Worm (Caenorhabditis elegans): Measurements from ENCODE around the gene gob-1.

Gene gob-1

DNA sequence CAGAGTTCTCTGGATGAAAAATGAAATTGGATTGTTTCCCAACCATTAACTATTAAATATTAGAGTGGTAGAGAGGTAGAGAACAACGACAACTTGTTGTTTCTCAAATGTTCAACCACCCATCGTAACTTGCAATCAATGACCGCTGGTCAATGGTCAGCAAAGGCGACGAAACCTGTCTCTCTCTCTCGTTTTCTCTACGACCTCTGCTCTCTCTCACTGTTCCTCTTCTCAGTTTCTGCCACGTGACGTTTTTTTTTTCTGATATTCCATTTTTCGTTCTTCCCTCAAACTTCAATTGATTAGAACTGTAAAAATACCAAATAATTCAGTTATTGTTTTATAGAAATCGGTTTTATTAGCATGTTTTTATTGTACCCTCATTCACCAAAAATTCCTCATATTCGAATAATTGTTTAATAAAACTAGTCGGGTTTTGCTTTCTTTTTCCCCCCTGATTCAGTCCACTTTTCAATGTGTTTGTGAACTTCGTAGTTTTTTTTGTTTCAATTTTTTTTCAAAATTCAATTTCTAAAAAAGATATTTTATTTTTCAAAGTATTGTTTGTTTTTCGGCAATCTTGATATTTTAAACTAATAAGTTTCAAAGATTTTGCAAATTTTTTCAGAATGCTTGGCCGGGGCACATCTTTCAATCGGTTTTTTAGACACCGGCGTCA lies 3.7 kb downstream of the gob-1 start, which contains the start of gene suox-1:
suox-1 (plus strand) TSS at position 629 of the 679 bp plus-strand sequence.
- no peak for TF ChIP-seq dao-5 (tag; optimal IDR thresholded peaks at IDR 0.05)
- TF ChIP-seq W03F9.2 (tag; optimal IDR thresholded peaks at IDR 0.05), result no peak
- no peak for TF ChIP-seq him-1 (tag; optimal IDR thresholded peaks at IDR 0.05)

DNA sequence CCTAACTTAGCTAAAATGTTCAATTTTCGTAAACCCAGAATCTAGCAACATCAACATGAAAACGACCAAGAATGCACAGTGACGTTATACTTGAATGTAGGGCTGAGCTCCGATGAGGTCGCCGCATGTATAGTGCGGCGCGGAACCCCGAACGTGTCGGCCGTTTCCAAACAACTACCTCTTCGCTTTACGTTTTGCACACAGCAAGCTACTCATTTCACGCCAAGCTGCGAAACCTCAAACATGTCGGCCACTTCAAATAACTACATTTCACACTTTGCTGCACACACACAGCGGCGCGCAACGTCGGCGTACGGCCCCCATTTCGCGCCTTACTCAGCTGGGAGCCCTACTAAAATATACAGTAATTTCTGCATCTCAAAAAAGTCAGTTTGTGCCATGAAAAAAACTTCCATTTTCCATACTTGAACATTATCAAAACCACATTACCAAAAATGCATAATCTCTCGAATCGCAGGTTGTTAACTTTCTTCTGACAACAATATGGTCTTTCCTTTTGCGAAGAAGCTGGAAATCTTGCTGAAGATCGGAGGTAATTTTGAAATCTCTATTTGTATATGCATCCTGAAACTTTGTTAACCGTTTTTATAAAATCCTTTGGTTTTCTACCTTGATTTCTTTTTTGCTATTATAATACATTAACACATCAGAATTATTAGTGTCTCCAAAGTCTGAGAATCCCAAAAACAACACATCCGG lies 9.2 kb downstream of the gob-1 start, which contains the start of gene H13N06.7:
H13N06.7 (plus strand) TSS at position 670 of the 720 bp plus-strand sequence.
- no peak for TF ChIP-seq W03F9.2 (tag; optimal IDR thresholded peaks at IDR 0.05)
- TF ChIP-seq him-1 (tag; optimal IDR thresholded peaks at IDR 0.05), result no peak
- TF ChIP-seq dao-5 (tag; optimal IDR thresholded peaks at IDR 0.05), result no peak

DNA sequence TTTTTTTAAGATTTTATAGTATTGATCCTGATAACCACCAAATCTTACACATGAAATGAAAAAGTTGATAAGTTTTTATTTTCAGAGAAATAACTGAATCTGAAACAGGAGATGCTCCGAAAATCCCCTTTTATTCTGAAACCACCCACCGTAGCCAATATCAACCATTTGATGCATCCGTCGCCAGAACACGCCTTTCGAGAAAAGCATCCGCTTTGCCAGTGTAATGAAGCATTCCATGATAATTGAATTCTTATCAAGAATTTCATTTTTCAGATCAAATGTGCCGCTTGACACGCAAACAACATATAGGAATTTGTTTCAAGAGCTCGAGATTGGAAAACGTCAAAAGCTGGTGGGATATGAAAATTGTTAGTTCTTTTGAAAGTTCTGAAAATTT lies 11.4 kb downstream of the gob-1 start, which contains the start of gene tbh-1:
tbh-1 (minus strand) TSS at position 101 of the 400 bp plus-strand sequence.
- TF ChIP-seq W03F9.2 (tag; optimal IDR thresholded peaks at IDR 0.05) (no peak), him-1 (tag; optimal IDR thresholded peaks at IDR 0.05) (no peak), dao-5 (tag; optimal IDR thresholded peaks at IDR 0.05) (no peak)

DNA sequence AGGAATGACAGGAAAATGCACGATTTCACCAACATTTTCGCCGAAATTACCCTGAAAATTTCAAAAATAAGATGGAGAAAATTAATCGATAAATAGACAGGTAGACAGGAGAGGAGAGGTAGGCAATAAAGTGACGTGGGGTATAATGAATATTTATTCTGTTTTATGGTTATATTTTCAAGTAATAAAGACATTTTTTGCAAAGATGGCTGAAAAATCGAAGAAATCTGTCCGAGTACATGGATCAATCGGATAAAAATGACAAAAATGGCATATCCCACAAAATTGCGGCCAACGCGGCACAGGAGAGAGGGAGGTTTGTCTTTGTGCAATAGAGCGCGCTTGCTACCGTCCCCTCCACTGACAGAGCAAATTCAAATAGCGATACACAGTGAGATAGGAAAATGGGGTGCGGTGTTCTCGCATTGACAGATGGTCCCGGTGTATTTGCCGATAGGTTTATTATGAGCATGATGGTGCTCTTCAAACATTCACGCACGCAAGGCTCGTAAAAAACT lies 14.5 kb downstream of the gob-1 start, which contains the start of gene zipt-7.2:
zipt-7.2 (minus strand) TSS at position 51 of the 518 bp plus-strand sequence.
- TF ChIP-seq W03F9.2 (tag; optimal IDR thresholded peaks at IDR 0.05) (no peak), him-1 (tag; optimal IDR thresholded peaks at IDR 0.05) (no peak), dao-5 (tag; optimal IDR thresholded peaks at IDR 0.05) (no peak)

DNA sequence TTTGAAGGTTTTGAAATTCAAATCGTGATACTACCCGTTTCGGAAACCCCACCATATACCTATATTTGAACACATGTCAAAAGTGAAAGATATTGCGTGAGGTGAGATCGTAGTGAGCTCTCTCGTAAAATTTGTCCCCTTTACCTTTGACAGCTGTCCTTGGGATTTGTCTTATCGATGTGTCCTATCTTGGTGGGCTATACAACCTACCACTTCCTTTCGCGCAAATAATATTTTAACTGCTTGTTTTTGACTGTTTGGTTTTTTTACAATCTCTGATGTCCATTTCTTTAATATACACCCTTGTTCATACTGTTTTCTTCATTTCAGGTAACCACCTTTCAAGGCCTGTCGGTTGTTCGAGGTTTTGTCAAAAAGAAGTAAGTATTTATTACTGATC lies 16.3 kb downstream of the gob-1 start, which contains the start of gene eat-20:
eat-20 (plus strand) TSS at position 331 of the 400 bp plus-strand sequence.
- no peak for TF ChIP-seq dao-5 (tag; optimal IDR thresholded peaks at IDR 0.05)

DNA sequence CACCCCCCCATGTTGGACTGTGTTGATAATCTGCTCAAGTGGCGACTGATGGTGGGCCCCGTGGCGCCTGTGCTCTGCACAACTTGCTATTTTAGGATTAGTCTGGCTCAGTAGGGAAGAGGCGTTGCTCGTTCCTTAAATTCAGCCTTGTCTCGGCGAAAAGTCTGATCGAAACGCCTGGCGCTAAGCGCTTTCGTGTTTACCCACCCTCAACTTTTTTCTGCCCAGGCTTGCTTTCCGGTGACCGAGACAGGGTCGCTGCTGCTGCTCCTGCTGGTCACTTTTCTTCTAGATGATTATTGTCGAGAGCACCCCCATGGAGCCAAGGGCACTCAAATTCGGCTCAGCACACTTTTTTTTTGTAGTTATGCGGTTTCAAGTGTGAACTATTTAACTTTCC lies 21.1 kb downstream of the gob-1 start:
- TF ChIP-seq him-1 (tag; optimal IDR thresholded peaks at IDR 0.05), result no peak
- no peak for TF ChIP-seq W03F9.2 (tag; optimal IDR thresholded peaks at IDR 0.05)
- TF ChIP-seq dao-5 (tag; optimal IDR thresholded peaks at IDR 0.05), result no peak

DNA sequence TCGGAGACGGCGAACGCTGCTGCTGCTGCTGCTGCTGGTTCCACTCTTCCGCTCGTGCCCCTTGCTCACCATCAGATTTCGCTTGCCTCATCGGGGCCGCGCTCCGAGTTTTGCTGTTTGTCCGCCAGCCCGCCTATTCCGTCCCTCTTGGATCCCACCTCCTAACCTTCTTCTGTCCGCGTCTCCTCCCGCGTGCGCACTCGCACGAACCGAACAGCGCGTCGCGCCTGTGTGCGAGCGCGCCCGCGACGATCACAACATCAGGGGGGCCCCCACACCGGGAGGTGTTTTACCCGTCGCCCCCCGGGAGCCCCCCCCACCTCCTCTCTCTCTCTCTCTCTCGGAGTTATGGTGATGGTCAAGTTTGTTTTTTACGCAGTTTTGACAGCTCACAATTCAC lies 22.4 kb downstream of the gob-1 start:
- no peak for TF ChIP-seq dao-5 (tag; optimal IDR thresholded peaks at IDR 0.05)
- TF ChIP-seq W03F9.2 (tag; optimal IDR thresholded peaks at IDR 0.05), result no peak
- TF ChIP-seq him-1 (tag; optimal IDR thresholded peaks at IDR 0.05), result no peak

DNA sequence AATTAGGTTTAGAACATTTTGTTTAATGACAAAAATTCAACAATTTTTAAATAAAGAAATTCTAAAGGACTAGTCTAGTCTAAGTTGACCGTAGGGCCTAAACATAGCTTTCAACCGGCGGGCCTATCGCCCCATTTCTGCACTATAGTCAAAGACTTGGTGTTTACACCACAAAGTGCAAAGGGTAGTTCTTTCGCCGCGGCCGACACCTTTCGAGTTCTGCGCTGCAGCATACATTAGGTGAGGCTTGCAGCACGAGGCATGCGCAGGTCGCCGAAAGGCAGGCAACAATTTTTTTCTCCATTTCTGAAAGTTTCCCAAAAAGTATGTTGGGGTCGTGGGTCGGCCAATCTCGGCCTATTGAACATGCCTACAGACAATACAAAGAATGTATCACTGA lies 35.1 kb downstream of the gob-1 start:
- TF ChIP-seq W03F9.2 (tag; optimal IDR thresholded peaks at IDR 0.05), result no peak
- TF ChIP-seq him-1 (tag; optimal IDR thresholded peaks at IDR 0.05), result no peak
- no peak for TF ChIP-seq dao-5 (tag; optimal IDR thresholded peaks at IDR 0.05)

DNA sequence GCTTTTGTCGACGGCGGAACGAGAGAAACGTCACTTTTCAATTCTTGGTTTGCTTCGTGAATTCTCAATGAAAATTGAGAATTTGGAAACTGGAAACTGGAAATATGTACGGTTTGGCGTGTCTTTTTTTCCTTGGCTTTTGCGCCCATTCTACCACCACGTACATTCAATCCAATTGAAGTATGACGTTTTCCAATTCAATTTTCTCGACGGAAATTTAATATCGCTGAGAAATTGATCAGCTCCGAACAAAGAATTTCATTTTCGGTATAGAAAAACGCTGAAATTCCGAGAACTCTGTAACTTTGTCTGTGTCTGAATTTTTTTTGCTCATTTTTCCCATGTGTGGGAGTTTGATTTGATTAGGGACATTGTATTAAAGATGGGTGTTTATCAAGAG lies 39.9 kb downstream of the gob-1 start:
- TF ChIP-seq W03F9.2 (tag; optimal IDR thresholded peaks at IDR 0.05), result no peak
- no peak for TF ChIP-seq dao-5 (tag; optimal IDR thresholded peaks at IDR 0.05)
- no peak for TF ChIP-seq him-1 (tag; optimal IDR thresholded peaks at IDR 0.05)

DNA sequence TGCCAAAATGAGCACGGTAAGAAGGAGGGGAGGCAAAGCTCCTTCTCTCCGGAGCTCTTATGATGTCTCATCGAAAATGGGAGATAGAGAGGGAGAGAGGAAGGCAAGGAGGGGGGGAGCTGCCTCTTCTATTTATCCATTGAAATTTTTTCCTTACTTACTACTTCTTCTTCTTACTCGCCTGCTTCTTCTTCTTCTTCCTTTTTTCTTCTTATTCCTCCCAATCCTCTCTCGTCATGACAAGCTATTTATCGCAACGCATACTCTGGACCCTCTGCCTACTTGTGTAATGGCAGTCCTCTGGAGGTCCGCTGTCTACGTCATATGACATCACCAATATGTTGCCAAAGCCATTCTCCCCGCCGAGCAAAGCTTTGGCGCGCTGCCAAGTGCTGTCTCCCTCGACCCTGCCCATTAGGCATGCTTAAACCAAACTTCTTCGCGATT lies 41.8 kb downstream of the gob-1 start:
- TF ChIP-seq W03F9.2 (tag; optimal IDR thresholded peaks at IDR 0.05) (no peak), dao-5 (tag; optimal IDR thresholded peaks at IDR 0.05) (no peak), him-1 (tag; optimal IDR thresholded peaks at IDR 0.05) (peak; percentile 72)

DNA sequence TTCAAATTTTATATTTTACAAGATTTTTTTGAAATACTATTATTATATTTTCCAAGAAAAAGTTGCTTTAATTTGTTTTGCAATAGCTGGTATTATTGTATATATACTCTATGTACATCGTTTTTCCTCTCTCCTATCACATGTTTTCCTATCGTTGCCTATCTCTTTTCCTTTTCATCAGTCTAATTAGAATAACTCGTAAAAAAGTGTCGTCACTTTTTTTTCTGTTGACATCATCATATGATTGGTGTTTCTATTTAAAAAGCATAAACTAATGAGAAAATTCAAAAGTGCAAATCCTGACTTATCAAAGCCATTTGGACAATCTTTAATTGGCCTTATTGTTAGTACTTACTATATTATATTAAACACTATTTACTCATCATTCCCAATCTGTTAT lies 42.6 kb downstream of the gob-1 start:
- TF ChIP-seq dao-5 (tag; optimal IDR thresholded peaks at IDR 0.05), result no peak
- no peak for TF ChIP-seq him-1 (tag; optimal IDR thresholded peaks at IDR 0.05)
- TF ChIP-seq W03F9.2 (tag; optimal IDR thresholded peaks at IDR 0.05), result no peak

DNA sequence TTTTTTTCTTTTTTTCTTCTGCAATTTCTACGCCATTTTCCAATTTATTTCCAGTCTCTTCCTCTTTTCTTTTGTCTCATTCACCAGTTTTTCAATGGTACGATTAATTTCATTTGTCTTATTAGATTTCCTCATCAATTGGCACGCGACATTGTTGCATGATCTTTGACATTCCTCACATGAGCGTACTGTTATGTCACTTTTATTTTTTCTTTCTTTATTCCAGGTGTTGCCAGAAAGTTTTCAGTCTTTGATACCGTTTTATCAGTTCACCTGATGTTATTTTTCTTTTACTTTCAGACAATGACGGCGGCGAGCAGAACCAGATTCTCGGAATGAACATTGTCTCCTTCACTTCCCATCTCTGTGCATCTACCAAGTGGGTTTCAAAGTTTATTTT lies 44.0 kb downstream of the gob-1 start, which contains the start of the genes olrn-1 and C02C6.14:
olrn-1 (plus strand) TSS at position 301 of the 400 bp plus-strand sequence.
C02C6.14 (plus strand) TSS at position 304 of the 400 bp plus-strand sequence.
- TF ChIP-seq W03F9.2 (tag; optimal IDR thresholded peaks at IDR 0.05), result no peak
- TF ChIP-seq dao-5 (tag; optimal IDR thresholded peaks at IDR 0.05), result no peak
- TF ChIP-seq him-1 (tag; optimal IDR thresholded peaks at IDR 0.05), result no peak

DNA sequence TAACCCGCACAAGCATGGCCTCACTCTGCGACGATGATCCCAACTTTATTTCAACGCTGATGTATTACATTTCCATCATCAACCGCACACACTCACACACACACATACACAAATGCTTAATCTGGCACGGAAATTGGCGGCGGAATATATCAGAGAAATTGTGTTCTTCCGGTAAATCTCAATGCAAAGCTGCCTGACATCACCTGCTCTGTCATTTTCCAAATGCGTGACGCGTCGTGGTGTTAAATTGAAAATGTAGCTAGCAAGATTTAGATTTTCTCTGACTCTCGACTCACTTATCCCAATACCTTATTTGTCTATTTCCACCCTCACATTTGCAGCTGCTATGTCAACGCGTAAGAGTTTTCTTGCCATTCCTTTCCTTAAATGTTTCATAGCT lies 45.9 kb downstream of the gob-1 start:
- no peak for TF ChIP-seq him-1 (tag; optimal IDR thresholded peaks at IDR 0.05)
- no peak for TF ChIP-seq dao-5 (tag; optimal IDR thresholded peaks at IDR 0.05)

DNA sequence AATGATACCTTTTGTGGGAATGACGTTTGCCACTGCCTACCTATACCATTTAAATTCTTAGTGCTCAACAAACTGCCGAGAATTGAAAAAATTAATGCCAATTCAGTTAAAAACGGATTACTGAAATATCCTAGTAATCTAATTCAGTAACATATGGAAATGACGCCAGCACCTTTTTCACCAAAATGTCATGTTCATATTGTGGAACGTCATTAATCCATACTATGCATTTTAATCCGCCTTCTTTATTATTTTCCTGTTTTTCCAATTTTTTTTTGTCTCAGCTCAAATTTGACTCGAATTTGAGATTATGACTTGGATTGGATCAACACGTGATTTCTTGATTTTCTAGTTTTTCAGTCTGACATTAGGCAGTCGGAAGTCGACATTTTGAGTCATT lies 48.0 kb downstream of the gob-1 start:
- TF ChIP-seq W03F9.2 (tag; optimal IDR thresholded peaks at IDR 0.05) (no peak), him-1 (tag; optimal IDR thresholded peaks at IDR 0.05) (no peak), dao-5 (tag; optimal IDR thresholded peaks at IDR 0.05) (no peak)
